Worm (Caenorhabditis elegans) whole organism, L1 larva: ENCODE results near the gene ZK829.7.

ENCODE experiments used
- aha-1 ChIP-seq: fragments of 150-350 bp; optimal IDR thresholded peaks from 2 replicates; lab custom pipeline; 2014; ENCODE audit warnings: missing biosample characterization, missing genetic modification characterization
- blmp-1 ChIP-seq: fragments of 150-350 bp; optimal IDR thresholded peaks from 2 replicates; lab custom pipeline; 2014; ENCODE audit warnings: missing biosample characterization, missing genetic modification characterization
- ceh-63 ChIP-seq: fragments of 200-800 bp; sonication (Bioruptor generic); optimal IDR thresholded peaks from 2 replicates; lab custom pipeline; 2018; ENCODE audit warnings: mild to moderate bottlenecking, missing genetic modification characterization, missing compliant biosample characterization
- efl-1 ChIP-seq, 4 experiments: fragments of 150-350 bp; optimal IDR thresholded peaks in 3 of 4; peaks in 1 of 4; 1 replicate in 1 of 4; 2 replicates in 3 of 4; lab custom pipeline; 2014; ENCODE audit warnings: missing biosample characterization in 2 of 4, missing genetic modification characterization in 2 of 4, missing genetic modification reagents in 2 of 4
- mdl-1 ChIP-seq, 2 experiments: fragments of 150-350 bp; optimal IDR thresholded peaks; 2 replicates each; lab custom pipeline; 2014 to 2017; ENCODE audit warnings: missing biosample characterization in 2 of 2, missing genetic modification characterization in 2 of 2, inconsistent platforms in 1 of 2
- snpc-4 ChIP-seq: fragments of 150-350 bp; optimal IDR thresholded peaks from 2 replicates; lab custom pipeline; 2014; ENCODE audit warnings: missing biosample characterization, missing genetic modification characterization
- unc-98 ChIP-seq: fragments of 200-800 bp; sonication (Bioruptor generic); IDR thresholded peaks from 2 replicates; pipeline ENCODE4 v1.3.6; 2022; ENCODE audit warnings: missing genetic modification characterization, missing compliant biosample characterization

Gene ZK829.7

DNA sequence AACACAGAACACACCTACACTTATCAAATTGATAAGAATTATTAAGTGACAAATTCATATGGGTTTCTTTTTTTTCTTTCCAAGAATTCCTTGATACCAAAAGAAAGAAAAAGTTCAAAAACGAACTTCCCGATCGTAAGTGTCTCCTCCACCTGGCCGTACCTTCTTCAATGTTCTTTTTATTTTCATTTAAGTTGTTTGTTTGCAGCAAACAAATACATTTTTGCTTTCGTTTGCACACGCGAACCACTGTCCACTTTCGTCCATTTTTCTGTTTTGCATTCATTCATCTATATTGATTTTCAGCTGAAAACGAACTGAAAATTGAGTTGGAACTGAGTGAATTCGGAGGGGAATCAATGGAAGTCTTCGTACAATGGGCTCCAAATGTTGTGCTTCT is 49.6 kb downstream of the ZK829.7 start, which contains the start of gene VZK822L.2:
VZK822L.2 (plus strand) TSS at position 301 of the 400 bp plus-strand sequence.
- TF ChIP-seq efl-1 (optimal IDR thresholded peaks at IDR 0.05; lab: Kevin White, UChicago) (no peak), efl-1 (GFP tag; optimal IDR thresholded peaks at IDR 0.05 in 1 of 2; lab: Kevin White, UChicago) (peak in 1 of 2 experiments; percentile 19), mdl-1 (tag; optimal IDR thresholded peaks at IDR 0.05; lab: Kevin White, UChicago) (no peak), aha-1 (no peak), blmp-1 (tag; lab: Kevin White, UChicago) (no peak), ceh-63 (no peak), snpc-4 (tag; lab: Kevin White, UChicago) (no peak), unc-98 (GFP tag; lab: Robert Waterston, UW) (no peak)
